Fruit fly (Drosophila melanogaster): ENCODE measurements around the gene CG43083.

CG43083 gene

DNA sequence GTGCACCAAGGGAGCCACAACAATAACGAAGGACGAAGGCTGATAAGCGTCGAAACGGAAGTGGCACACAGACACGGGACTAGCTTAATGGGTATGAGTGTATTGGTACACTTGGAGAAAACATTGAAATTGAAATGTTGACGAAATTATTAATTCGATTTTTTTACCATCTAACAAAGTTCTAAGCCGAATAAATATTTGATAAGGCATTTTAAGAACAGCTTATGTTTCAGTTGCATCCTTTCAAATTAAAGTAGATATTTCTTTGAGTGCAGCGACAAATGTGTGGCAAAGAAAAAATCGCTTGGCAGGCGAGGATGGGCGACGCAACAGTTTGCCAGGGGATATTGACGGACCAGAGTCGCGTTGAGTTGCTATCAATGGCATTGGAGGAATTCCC, 8.4 kb upstream of the CG43083 start (continued):
- TF ChIP-seq CG4360 (GFP tag; IDR thresholded peaks at IDR 0.05): 0 out of 2 replicates have a peak, but pooled peaks have one; percentile 18
- TF ChIP-seq dati (GFP tag; IDR thresholded peaks at IDR 0.05): no peak
- 0 out of 3 replicates have a peak, but pooled peaks have one; percentile 35 for TF ChIP-seq row (GFP tag; IDR thresholded peaks at IDR 0.05)
- peak; percentile 3 for TF ChIP-seq grau (tag; optimal IDR thresholded peaks at IDR 0.05)
- peak; percentile 2 for TF ChIP-seq CG7556 (GFP tag; optimal IDR thresholded peaks at IDR 0.05)
- peak; percentile 5 for TF ChIP-seq trem (tag; optimal IDR thresholded peaks at IDR 0.05)
- TF ChIP-seq Six4 (GFP tag; optimal IDR thresholded peaks at IDR 0.05): no peak
- peak; percentile 17 for TF ChIP-seq Antp (GFP tag; optimal IDR thresholded peaks at IDR 0.05)
- TF ChIP-seq unpg (GFP tag; optimal IDR thresholded peaks at IDR 0.05): peak; percentile 23
- peak; percentile 16 for TF ChIP-seq pnt (GFP tag; optimal IDR thresholded peaks at IDR 0.05)
- peak; percentile 4 for TF ChIP-seq dmrt99B (tag; optimal IDR thresholded peaks at IDR 0.05)
- TF ChIP-seq fd64A (GFP tag; optimal IDR thresholded peaks at IDR 0.05): no peak
- TF ChIP-seq lbe (GFP tag; optimal IDR thresholded peaks at IDR 0.05): no peak
- peak; percentile 55 for TF ChIP-seq gem (tag; optimal IDR thresholded peaks at IDR 0.05)
- TF ChIP-seq CG10979 (tag; optimal IDR thresholded peaks at IDR 0.05): peak; percentile 26
- peak; percentile 13 for TF ChIP-seq phol (tag; optimal IDR thresholded peaks at IDR 0.05)
- peak; percentile 43 for TF ChIP-seq CG2712 (tag; optimal IDR thresholded peaks at IDR 0.05)
- peak in 1 of 2 experiments; percentile 40 for TF ChIP-seq chif (GFP tag; optimal IDR thresholded peaks at IDR 0.05)
- no peak for TF ChIP-seq CG17912 (GFP tag; optimal IDR thresholded peaks at IDR 0.05)
- TF ChIP-seq prd (optimal IDR thresholded peaks at IDR 0.05): no peak
- TF ChIP-seq prd (GFP tag; IDR thresholded peaks at IDR 0.05): peak; percentile 58; the same call in 1 of the 3 replicates
- TF ChIP-seq CG1603 (tag; optimal IDR thresholded peaks at IDR 0.05): peak; percentile 58
- TF ChIP-seq Pdp1 (GFP tag; optimal IDR thresholded peaks at IDR 0.05): no peak
- no peak for TF ChIP-seq CG17361 (GFP tag; IDR thresholded peaks at IDR 0.05)
- peak; percentile 11 for TF ChIP-seq Ssrp (tag; optimal IDR thresholded peaks at IDR 0.05)
- peak; percentile 10 for TF ChIP-seq pum (GFP tag; optimal IDR thresholded peaks at IDR 0.05)
- TF ChIP-seq CG12659 (GFP tag; optimal IDR thresholded peaks at IDR 0.05): no peak
- no peak for TF ChIP-seq Nf-YA (GFP tag; IDR thresholded peaks at IDR 0.05)
- TF ChIP-seq CG18262 (tag; optimal IDR thresholded peaks at IDR 0.05): peak; percentile 28
- no peak for TF ChIP-seq CG2875 (GFP tag; optimal IDR thresholded peaks at IDR 0.05)
- peak; percentile 36 for TF ChIP-seq sens (GFP tag)
- no peak for TF ChIP-seq CG1647 (GFP tag; optimal IDR thresholded peaks at IDR 0.05)
- peak; percentile 8 for TF ChIP-seq CG30403 (GFP tag; optimal IDR thresholded peaks at IDR 0.05)
- TF ChIP-seq org-1 (GFP tag; optimal IDR thresholded peaks at IDR 0.05): peak; percentile 15
- no peak for TF ChIP-seq CG12155 (GFP tag; optimal IDR thresholded peaks at IDR 0.05)
- no peak for TF ChIP-seq CG32767 (GFP tag; IDR thresholded peaks at IDR 0.05)
- no peak for TF ChIP-seq cad (GFP tag; optimal IDR thresholded peaks at IDR 0.05)
- TF ChIP-seq CG10543 (GFP tag; optimal IDR thresholded peaks at IDR 0.05): no peak
- no peak for TF ChIP-seq Sry-δ (GFP tag; optimal IDR thresholded peaks at IDR 0.05)
- peak; percentile 1 for TF ChIP-seq NC2β (GFP tag; optimal IDR thresholded peaks at IDR 0.05)
- TF ChIP-seq chn (GFP tag; optimal IDR thresholded peaks at IDR 0.05): peak; percentile 9
- TF ChIP-seq Opbp (GFP tag; IDR thresholded peaks at IDR 0.05; ENCODE audit: partially characterized antibody): no peak
- TF ChIP-seq CG9727 (GFP tag; optimal IDR thresholded peaks at IDR 0.05): peak; percentile 23
- peak; percentile 26 for TF ChIP-seq Oli (tag; optimal IDR thresholded peaks at IDR 0.05)
- TF ChIP-seq insv (GFP tag; optimal IDR thresholded peaks at IDR 0.05): no peak
- TF ChIP-seq CG1602 (GFP tag; optimal IDR thresholded peaks at IDR 0.05): peak; percentile 0
- no peak for TF ChIP-seq CG16779 (GFP tag; IDR thresholded peaks at IDR 0.05)
- peak; percentile 21 for TF ChIP-seq fd102C (GFP tag; optimal IDR thresholded peaks at IDR 0.05)
